Worm (Caenorhabditis elegans): ENCODE measurements around the gene C07A12.2.

DNA sequence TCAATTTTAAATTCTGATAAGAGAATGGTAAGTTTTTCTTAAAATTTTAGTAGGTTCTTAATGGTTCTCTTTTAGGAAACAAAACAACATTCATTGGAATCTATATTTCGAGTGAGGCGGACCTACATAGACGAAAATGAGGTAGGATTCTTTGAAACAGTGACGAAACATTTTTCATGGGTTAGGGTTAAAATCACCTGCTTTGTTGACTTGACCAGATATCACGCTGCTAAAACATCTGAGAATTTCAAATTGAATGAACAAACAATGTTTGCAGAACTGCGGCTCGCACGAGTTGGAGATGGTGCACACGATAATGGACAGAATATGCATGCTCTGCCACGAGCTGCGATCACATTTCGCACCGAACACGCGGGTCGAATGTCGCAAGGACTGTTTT is 17.6 kb downstream of the C07A12.2 start:
- TF ChIP-seq Y67H2A.10 (GFP tag; conservative IDR thresholded peaks at IDR 0.05) (no peak), dpl-1 (GFP tag; optimal IDR thresholded peaks at IDR 0.05) (no peak), K12H6.12 (tag; optimal IDR thresholded peaks at IDR 0.05) (no peak), nhr-80 (tag; optimal IDR thresholded peaks at IDR 0.05) (no peak), pbrm-1 (GFP tag; IDR thresholded peaks at IDR 0.05) (no peak)
